Fruit fly (Drosophila melanogaster) whole organism, embryonic: ENCODE measurements around the gene Nle.

Experiments used
- B-H1 ChIP-seq: fragments of 200-800 bp; sonication (Bioruptor generic); IDR thresholded peaks from 3 replicates; pipeline ENCODE4 v1.3.6; 2022; ENCODE audit warnings: missing biosample characterization, missing genetic modification characterization
- CG10366 ChIP-seq: fragments of 200-800 bp; sonication (Bioruptor generic); IDR thresholded peaks from 2 replicates; pipeline ENCODE4 v1.3.6; 2022; ENCODE audit warnings: missing biosample characterization, missing genetic modification characterization
- CG10959 ChIP-seq: fragments of 200-800 bp; sonication (Bioruptor generic); IDR thresholded peaks from 2 replicates; pipeline ENCODE4 v1.3.6; 2022; ENCODE audit warnings: missing biosample characterization, missing genetic modification characterization
- CG13894 ChIP-seq: fragments of 200-800 bp; sonication (Bioruptor generic); optimal IDR thresholded peaks from 3 replicates; lab custom pipeline; 2018; ENCODE audit warnings: missing biosample characterization, mild to moderate bottlenecking, missing genetic modification characterization, moderate library complexity
- CG15601 ChIP-seq: fragments of 200-800 bp; sonication (Bioruptor generic); optimal IDR thresholded peaks from 3 replicates; lab custom pipeline; 2019; ENCODE audit warnings: missing biosample characterization, mild to moderate bottlenecking, missing genetic modification characterization, moderate library complexity
- CG1603 ChIP-seq: fragments of 200-800 bp; sonication (Bioruptor generic); optimal IDR thresholded peaks from 2 replicates; lab custom pipeline; 2019; ENCODE audit warnings: missing biosample characterization, mild to moderate bottlenecking, missing genetic modification characterization, moderate library complexity
- CG17328 ChIP-seq: fragments of 200-800 bp; sonication (Bioruptor generic); IDR thresholded peaks from 2 replicates; pipeline ENCODE4 v1.3.6; 2022; ENCODE audit warnings: missing biosample characterization, missing genetic modification characterization
- CG17612 ChIP-seq: fragments of 200-800 bp; sonication (Bioruptor generic); IDR thresholded peaks from 2 replicates; pipeline ENCODE4 v1.3.6; 2022; ENCODE audit warnings: missing biosample characterization, missing genetic modification characterization
- CG18476 ChIP-seq: fragments of 200-800 bp; sonication (Bioruptor generic); optimal IDR thresholded peaks from 2 replicates; lab custom pipeline; 2016; ENCODE audit warnings: missing biosample characterization, mild to moderate bottlenecking, missing genetic modification characterization
- CG18764 ChIP-seq: fragments of 200-800 bp; sonication (Bioruptor generic); optimal IDR thresholded peaks from 3 replicates; lab custom pipeline; 2016; ENCODE audit warnings: missing biosample characterization, missing genetic modification characterization
- CG2116 ChIP-seq: fragments of 200-800 bp; sonication (Bioruptor generic); optimal IDR thresholded peaks from 3 replicates; lab custom pipeline; 2018; ENCODE audit warnings: missing biosample characterization, mild to moderate bottlenecking, missing genetic modification characterization
- CG2199 ChIP-seq: fragments of 200-800 bp; sonication (Bioruptor generic); IDR thresholded peaks from 3 replicates; pipeline ENCODE4 v1.3.6; 2022; ENCODE audit warnings: missing biosample characterization, missing genetic modification characterization
- CG30403 ChIP-seq: fragments of 200-800 bp; sonication (Bioruptor generic); optimal IDR thresholded peaks from 3 replicates; lab custom pipeline; 2016; ENCODE audit warnings: missing biosample characterization, missing genetic modification characterization
- CG31441 ChIP-seq: fragments of 200-800 bp; sonication (Bioruptor generic); IDR thresholded peaks from 2 replicates; pipeline ENCODE4 v1.3.6; 2022; ENCODE audit warnings: missing biosample characterization, missing genetic modification characterization
- CG33557 ChIP-seq: fragments of 200-800 bp; sonication (Bioruptor generic); optimal IDR thresholded peaks from 2 replicates; lab custom pipeline; 2019; ENCODE audit warnings: missing biosample characterization, mild to moderate bottlenecking, missing genetic modification characterization, moderate library complexity
- CG4424 ChIP-seq: fragments of 200-800 bp; sonication (Bioruptor generic); optimal IDR thresholded peaks from 3 replicates; lab custom pipeline; 2016; ENCODE audit warnings: missing biosample characterization, missing genetic modification characterization
- CG6175 ChIP-seq: fragments of 200-800 bp; sonication (Bioruptor generic); IDR thresholded peaks from 3 replicates; pipeline ENCODE4 v1.3.6; 2022; ENCODE audit warnings: missing biosample characterization, missing genetic modification characterization
- CG6689 ChIP-seq: fragments of 200-800 bp; sonication (Bioruptor generic); IDR thresholded peaks from 2 replicates; pipeline ENCODE4 v1.3.6; 2022; ENCODE audit warnings: missing biosample characterization, missing genetic modification characterization
- CG7556 ChIP-seq: fragments of 200-800 bp; sonication (Bioruptor generic); optimal IDR thresholded peaks from 2 replicates; lab custom pipeline; 2017; ENCODE audit warnings: missing biosample characterization, mild to moderate bottlenecking, missing genetic modification characterization
- CG9215 ChIP-seq: fragments of 200-800 bp; sonication (Bioruptor generic); IDR thresholded peaks from 2 replicates; pipeline ENCODE4 v1.3.6; 2022; ENCODE audit warnings: missing biosample characterization, missing genetic modification characterization
- CG9727 ChIP-seq: fragments of 200-800 bp; sonication (Bioruptor generic); optimal IDR thresholded peaks from 3 replicates; lab custom pipeline; 2017; ENCODE audit warnings: missing biosample characterization, mild to moderate bottlenecking, missing genetic modification characterization
- CHES-1-like ChIP-seq: fragments of 200-800 bp; sonication (Bioruptor generic); optimal IDR thresholded peaks from 2 replicates; lab custom pipeline; 2016; ENCODE audit warnings: missing biosample characterization, missing genetic modification characterization
- Elba2 ChIP-seq: fragments of 200-800 bp; sonication (Bioruptor generic); optimal IDR thresholded peaks from 3 replicates; lab custom pipeline; 2016; ENCODE audit warnings: missing biosample characterization, missing genetic modification characterization
- Lhr ChIP-seq: fragments of 200-800 bp; sonication (Bioruptor generic); optimal IDR thresholded peaks from 3 replicates; lab custom pipeline; 2017; ENCODE audit warnings: mild to moderate bottlenecking, missing biosample characterization, missing genetic modification reagents, missing genetic modification characterization
- Mrtf ChIP-seq: fragments of 200-800 bp; sonication (Bioruptor generic); IDR thresholded peaks from 3 replicates; pipeline ENCODE4 v1.3.6; 2022; ENCODE audit warnings: missing biosample characterization, missing genetic modification characterization
- NC2β ChIP-seq: fragments of 200-800 bp; sonication (Bioruptor generic); optimal IDR thresholded peaks from 2 replicates; lab custom pipeline; 2016; ENCODE audit warnings: missing biosample characterization, missing genetic modification characterization
- Opbp ChIP-seq: fragments of 200-800 bp; sonication (Bioruptor generic); IDR thresholded peaks from 3 replicates; pipeline ENCODE4 v1.3.6; 2022; ENCODE audit warnings: missing biosample characterization, missing genetic modification characterization; ENCODE audit not compliant: partially characterized antibody
- Spps ChIP-seq: fragments of 200-800 bp; sonication (Bioruptor generic); optimal IDR thresholded peaks from 2 replicates; lab custom pipeline; 2018; ENCODE audit warnings: missing biosample characterization, mild to moderate bottlenecking, missing genetic modification characterization
- Sry-β ChIP-seq: fragments of 200-800 bp; sonication (Bioruptor generic); optimal IDR thresholded peaks from 2 replicates; lab custom pipeline; 2018; ENCODE audit warnings: missing biosample characterization, mild to moderate bottlenecking, missing genetic modification characterization, moderate library complexity
- Ssrp ChIP-seq: fragments of 200-800 bp; sonication (Bioruptor generic); optimal IDR thresholded peaks from 2 replicates; lab custom pipeline; 2018; ENCODE audit warnings: missing biosample characterization, mild to moderate bottlenecking, missing genetic modification characterization, moderate library complexity
- chm ChIP-seq: fragments of 200-800 bp; sonication (Bioruptor generic); IDR thresholded peaks from 2 replicates; pipeline ENCODE4 v1.3.6; 2022; ENCODE audit warnings: missing biosample characterization, missing genetic modification characterization
- ci ChIP-seq: fragments of 200-800 bp; sonication (Bioruptor generic); IDR thresholded peaks from 3 replicates; pipeline ENCODE4 v1.3.6; 2022; ENCODE audit warnings: missing biosample characterization, missing genetic modification characterization
- da ChIP-seq: fragments of 200-800 bp; sonication (Bioruptor generic); optimal IDR thresholded peaks from 2 replicates; lab custom pipeline; 2016; ENCODE audit warnings: missing biosample characterization, missing genetic modification characterization
- h ChIP-seq: fragments of >200 bp; optimal IDR thresholded peaks from 2 replicates; lab custom pipeline; 2017
- ind ChIP-seq: fragments of 200-800 bp; sonication (Bioruptor generic); optimal IDR thresholded peaks from 3 replicates; lab custom pipeline; 2016; ENCODE audit warnings: missing biosample characterization, missing genetic modification characterization
- jing ChIP-seq: fragments of 200-800 bp; sonication (Bioruptor generic); optimal IDR thresholded peaks from 2 replicates; lab custom pipeline; 2018; ENCODE audit warnings: missing biosample characterization, mild to moderate bottlenecking, missing genetic modification characterization
- jumu ChIP-seq: fragments of 200-800 bp; sonication (Bioruptor generic); optimal IDR thresholded peaks from 3 replicates; lab custom pipeline; 2016; ENCODE audit warnings: missing biosample characterization, missing genetic modification characterization
- kay ChIP-seq: fragments of 200-800 bp; sonication (Bioruptor generic); optimal IDR thresholded peaks from 2 replicates; lab custom pipeline; 2016; ENCODE audit warnings: missing biosample characterization, missing genetic modification characterization
- ken ChIP-seq: fragments of 200-800 bp; sonication (Bioruptor generic); IDR thresholded peaks from 3 replicates; pipeline ENCODE4 v1.3.6; 2022; ENCODE audit warnings: missing biosample characterization, missing genetic modification characterization
- mam ChIP-seq: fragments of 200-800 bp; sonication (Bioruptor generic); optimal IDR thresholded peaks from 3 replicates; lab custom pipeline; 2016; ENCODE audit warnings: missing biosample characterization, missing genetic modification characterization
- nom ChIP-seq: fragments of 200-800 bp; sonication (Bioruptor generic); optimal IDR thresholded peaks from 2 replicates; lab custom pipeline; 2017; ENCODE audit warnings: missing biosample characterization, missing genetic modification characterization, mild to moderate bottlenecking, moderate library complexity, missing genetic modification reagents
- onecut ChIP-seq: fragments of 200-800 bp; sonication (Bioruptor generic); IDR thresholded peaks from 2 replicates; pipeline ENCODE4 v1.3.6; 2022; ENCODE audit warnings: missing biosample characterization, missing genetic modification characterization
- org-1 ChIP-seq: fragments of 200-800 bp; sonication (Bioruptor generic); optimal IDR thresholded peaks from 2 replicates; lab custom pipeline; 2017; ENCODE audit warnings: missing biosample characterization, missing genetic modification characterization
- peb ChIP-seq: fragments of 200-800 bp; sonication (Bioruptor generic); IDR thresholded peaks from 2 replicates; pipeline ENCODE4 v1.3.6; 2022; ENCODE audit warnings: missing biosample characterization, missing genetic modification characterization
- rib ChIP-seq: fragments of 200-800 bp; sonication (Bioruptor generic); IDR thresholded peaks from 2 replicates; pipeline ENCODE4 v1.3.6; 2022; ENCODE audit warnings: missing biosample characterization, missing genetic modification characterization
- salm ChIP-seq: fragments of 200-800 bp; sonication (Bioruptor generic); optimal IDR thresholded peaks from 2 replicates; lab custom pipeline; 2018; ENCODE audit warnings: missing biosample characterization, mild to moderate bottlenecking, missing genetic modification characterization
- sc ChIP-seq, 3 experiments: fragments of >200 bp in 2 of 3; fragments of 200-800 bp in 1 of 3; sonication (Bioruptor generic) in 1 of 3; optimal IDR thresholded peaks; 2 replicates in 2 of 3; 3 replicates in 1 of 3; lab custom pipeline; 2017; ENCODE audit warnings: mild to moderate bottlenecking in 1 of 3, missing biosample characterization in 1 of 3, missing genetic modification characterization in 1 of 3, missing genetic modification reagents in 1 of 3
- tll ChIP-seq, 2 experiments: fragments of 200-800 bp in 1 of 2; fragments of >200 bp in 1 of 2; sonication (Bioruptor generic) in 1 of 2; optimal IDR thresholded peaks; 2 replicates each; lab custom pipeline; 2017 to 2019; ENCODE audit warnings: missing biosample characterization in 2 of 2, missing genetic modification characterization in 2 of 2, mild to moderate bottlenecking in 1 of 2, moderate library complexity in 1 of 2
- ttk ChIP-seq: fragments of 200-800 bp; sonication (Bioruptor generic); IDR thresholded peaks from 2 replicates; pipeline ENCODE4 v2.1.2; 2022; ENCODE audit warnings: missing biosample characterization, missing genetic modification characterization
- zf30C ChIP-seq: fragments of 200-800 bp; sonication (Bioruptor generic); optimal IDR thresholded peaks from 3 replicates; lab custom pipeline; 2018; ENCODE audit warnings: missing biosample characterization, mild to moderate bottlenecking, missing genetic modification characterization
- zfh1 ChIP-seq: fragments of 200-800 bp; sonication (Bioruptor generic); IDR thresholded peaks from 3 replicates; pipeline ENCODE4 v1.3.6; 2022; ENCODE audit warnings: missing biosample characterization, missing genetic modification characterization

The Nle gene

DNA sequence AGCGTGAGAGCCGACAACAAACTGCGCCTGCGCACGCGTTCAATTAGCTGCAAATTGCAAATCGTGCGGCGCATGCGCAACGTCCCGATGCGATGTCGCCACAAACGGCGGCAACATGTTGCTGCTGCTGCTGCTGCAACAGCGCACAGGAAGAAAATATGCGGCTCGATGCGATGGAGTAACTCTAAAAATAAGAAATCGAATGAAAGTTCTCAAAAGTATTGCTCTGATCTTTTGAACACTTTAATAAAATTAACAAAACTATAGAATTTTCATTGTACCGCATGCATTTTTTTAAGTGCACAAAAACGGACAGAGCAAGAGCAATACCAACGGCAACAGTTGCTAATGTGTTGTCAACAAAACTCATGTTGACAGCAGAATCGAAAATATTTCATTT is 38.2 kb upstream of the Nle start (continued):
- TF ChIP-seq CG31441 (GFP tag; lab: Robert Waterston, UW) (peak; percentile 40; the same call in 1 of the 2 replicates), sc (optimal IDR thresholded peaks at IDR 0.05; lab: Kevin White, UChicago) (no peak), sc (GFP tag; optimal IDR thresholded peaks at IDR 0.05; lab: Kevin White, UChicago) (peak; percentile 41), B-H1 (no peak), h (no peak), CG10959 (GFP tag; lab: Robert Waterston, UW) (peak; percentile 75), CG1603 (tag; lab: Kevin White, UChicago) (peak; percentile 59), CG6175 (GFP tag; lab: Robert Waterston, UW) (no peak), CG6689 (peak; percentile 42; the same call in 1 of the 2 replicates), CG17328 (GFP tag; lab: Robert Waterston, UW) (peak; percentile 65), peb (GFP tag; lab: Robert Waterston, UW) (peak; percentile 71), CG4424 (GFP tag; lab: Kevin White, UChicago) (peak; percentile 29), jumu (no peak), CG10366 (GFP tag; lab: Robert Waterston, UW) (peak; percentile 26; the same call in 1 of the 2 replicates), CG2116 (GFP tag; lab: Kevin White, UChicago) (no peak), ind (GFP tag; lab: Kevin White, UChicago) (no peak), CG7556 (GFP tag; lab: Kevin White, UChicago) (no peak), salm (no peak), kay (GFP tag; lab: Kevin White, UChicago) (no peak), Spps (tag; lab: Kevin White, UChicago) (peak; percentile 46), Mrtf (GFP tag; lab: Robert Waterston, UW) (peak; percentile 28; the same call in 1 of the 3 replicates), Lhr (GFP tag; lab: Kevin White, UChicago) (no peak), Elba2 (peak; percentile 11), NC2β (GFP tag; lab: Kevin White, UChicago) (peak; percentile 69), Opbp (GFP tag; lab: Robert Waterston, UW) (no peak), tll (GFP tag; optimal IDR thresholded peaks at IDR 0.05; lab: Kevin White, UChicago) (no peak), CG15601 (peak; percentile 1), ttk (GFP tag; lab: Robert Waterston, UW) (0 out of 2 replicates have a peak, but pooled peaks have one; percentile 27), Ssrp (tag; lab: Kevin White, UChicago) (peak; percentile 44), CG17612 (GFP tag; lab: Robert Waterston, UW) (no peak), CG18476 (no peak), zf30C (GFP tag; lab: Kevin White, UChicago) (no peak), zfh1 (GFP tag; lab: Robert Waterston, UW) (peak; percentile 73), ken (GFP tag; lab: Robert Waterston, UW) (0 out of 3 replicates have a peak, but pooled peaks have one; percentile 48), mam (GFP tag; lab: Kevin White, UChicago) (no peak), rib (no peak), da (GFP tag; lab: Kevin White, UChicago) (no peak), CG9727 (GFP tag; lab: Kevin White, UChicago) (peak; percentile 47), nom (GFP tag; lab: Kevin White, UChicago) (peak; percentile 21), jing (no peak), org-1 (GFP tag; lab: Kevin White, UChicago) (peak; percentile 17), CG18764 (peak; percentile 12), onecut (GFP tag; lab: Robert Waterston, UW) (no peak), CG33557 (GFP tag; lab: Kevin White, UChicago) (peak; percentile 57), CHES-1-like (GFP tag; lab: Kevin White, UChicago) (peak; percentile 15), Sry-β (no peak), CG13894 (tag; lab: Kevin White, UChicago) (no peak), CG9215 (GFP tag; lab: Robert Waterston, UW) (no peak), ci (GFP tag; lab: Robert Waterston, UW) (peak; percentile 68; the same call in 2 of the 3 replicates), CG30403 (GFP tag; lab: Kevin White, UChicago) (peak; percentile 33), chm (no peak; the same call in 1 of the 2 replicates), CG2199 (no peak)
